Worm (Caenorhabditis elegans): Measurements from ENCODE around the gene srxa-16.

ce11 chrV:16100103-16100730, 13.9 kb downstream of the srxa-16 start, which contains the start of gene cth-1:
- TF ChIP-seq W03F9.2 (tag; optimal IDR thresholded peaks at IDR 0.05), result no peak
- TF ChIP-seq him-1 (tag; optimal IDR thresholded peaks at IDR 0.05), result no peak
